Fruit fly (Drosophila melanogaster): ENCODE results near the gene CG33912.

CG33912 gene

dm6 chr3L:20730323-20731238, 24.9 kb downstream of the CG33912 start, which contains the start of gene CG13252 (continued):
- peak; percentile 47 for TF ChIP-seq lab (GFP tag; optimal IDR thresholded peaks at IDR 0.05)
- no peak for TF ChIP-seq hth (optimal IDR thresholded peaks at IDR 0.05)
- no peak for TF ChIP-seq Elba2 (GFP tag; optimal IDR thresholded peaks at IDR 0.05)
- no peak for TF ChIP-seq CG12744 (GFP tag; optimal IDR thresholded peaks at IDR 0.05)
- TF ChIP-seq CG15073 (GFP tag; optimal IDR thresholded peaks at IDR 0.05), result no peak
- TF ChIP-seq CG9817 (tag; optimal IDR thresholded peaks at IDR 0.05), result peak; percentile 4
- TF ChIP-seq Max (GFP tag; optimal IDR thresholded peaks at IDR 0.05), result no peak
- TF ChIP-seq Stat92E (GFP tag; optimal IDR thresholded peaks at IDR 0.05), result no peak
- peak; percentile 42; the same call in 1 of the 2 replicates for TF ChIP-seq CG14014 (GFP tag; IDR thresholded peaks at IDR 0.05)
- TF ChIP-seq Dll (GFP tag; IDR thresholded peaks at IDR 0.05; ENCODE audit: partially characterized antibody), result peak; percentile 50; the same call in 2 of the 4 replicates
- TF ChIP-seq CG10209 (GFP tag; optimal IDR thresholded peaks at IDR 0.05), result peak; percentile 20
- no peak for TF ChIP-seq Dip3 (GFP tag; optimal IDR thresholded peaks at IDR 0.05)
- no peak for TF ChIP-seq Nf-YC (tag; optimal IDR thresholded peaks at IDR 0.05)
- no peak for TF ChIP-seq ken (GFP tag; IDR thresholded peaks at IDR 0.05)
- TF ChIP-seq ind (GFP tag; optimal IDR thresholded peaks at IDR 0.05), result no peak
- no peak for TF ChIP-seq Antp (GFP tag; optimal IDR thresholded peaks at IDR 0.05)
- TF ChIP-seq CG8388 (GFP tag; optimal IDR thresholded peaks at IDR 0.05), result no peak
- no peak for TF ChIP-seq Xbp1 (GFP tag; optimal IDR thresholded peaks at IDR 0.05)
- TF ChIP-seq NFAT (GFP tag; IDR thresholded peaks at IDR 0.05), result no peak
- TF ChIP-seq Gug (GFP tag; IDR thresholded peaks at IDR 0.05), result no peak
- TF ChIP-seq gcm (GFP tag; optimal IDR thresholded peaks at IDR 0.05), result peak; percentile 69
- TF ChIP-seq cas (GFP tag; IDR thresholded peaks at IDR 0.05), result no peak
- TF ChIP-seq CG30020 (tag; optimal IDR thresholded peaks at IDR 0.05), result no peak
- TF ChIP-seq H2.0 (GFP tag; IDR thresholded peaks at IDR 0.05), result no peak
- TF ChIP-seq Dp (GFP tag; optimal IDR thresholded peaks at IDR 0.05), result no peak
- peak; percentile 42 for TF ChIP-seq schlank (tag; optimal IDR thresholded peaks at IDR 0.05)
- TF ChIP-seq CG33213 (GFP tag; optimal IDR thresholded peaks at IDR 0.05), result no peak
- no peak for TF ChIP-seq ase (GFP tag; IDR thresholded peaks at IDR 0.05)
- TF ChIP-seq Atf3 (GFP tag; optimal IDR thresholded peaks at IDR 0.05), result no peak
- no peak for TF ChIP-seq p53 (GFP tag; optimal IDR thresholded peaks at IDR 0.05)
- TF ChIP-seq Meics (GFP tag; optimal IDR thresholded peaks at IDR 0.05), result peak; percentile 44
- no peak; the same call in 1 of the 2 replicates for TF ChIP-seq bbx (GFP tag; IDR thresholded peaks at IDR 0.05; ENCODE audit: partially characterized antibody)
- no peak for TF ChIP-seq chm (GFP tag; IDR thresholded peaks at IDR 0.05)
- TF ChIP-seq stc (GFP tag; IDR thresholded peaks at IDR 0.05), result 0 out of 2 replicates have a peak, but pooled peaks have one; percentile 21
- no peak for TF ChIP-seq Hr39 (optimal IDR thresholded peaks at IDR 0.05)
- TF ChIP-seq da (GFP tag; optimal IDR thresholded peaks at IDR 0.05), result no peak
- TF ChIP-seq bab2 (GFP tag; optimal IDR thresholded peaks at IDR 0.05), result peak; percentile 30
- TF ChIP-seq Ssrp (tag; optimal IDR thresholded peaks at IDR 0.05), result no peak
- TF ChIP-seq Sox102F (GFP tag; optimal IDR thresholded peaks at IDR 0.05), result peak; percentile 7
- peak; percentile 85 for TF ChIP-seq Med (GFP tag)
- no peak for TF ChIP-seq ac (GFP tag; optimal IDR thresholded peaks at IDR 0.05)
- TF ChIP-seq Adf1 (GFP tag; IDR thresholded peaks at IDR 0.05), result no peak
- no peak for TF ChIP-seq CG4730 (GFP tag; IDR thresholded peaks at IDR 0.05)
- no peak for TF ChIP-seq CG8089 (GFP tag; optimal IDR thresholded peaks at IDR 0.05)
- TF ChIP-seq YL-1 (GFP tag; optimal IDR thresholded peaks at IDR 0.05), result peak; percentile 3
- TF ChIP-seq nerfin-1 (tag; optimal IDR thresholded peaks at IDR 0.05), result no peak
- TF ChIP-seq Asciz (GFP tag; optimal IDR thresholded peaks at IDR 0.05), result peak; percentile 58
- TF ChIP-seq CG2678 (tag; optimal IDR thresholded peaks at IDR 0.05), result peak; percentile 57
- TF ChIP-seq CG18262 (tag; optimal IDR thresholded peaks at IDR 0.05), result no peak
- TF ChIP-seq CG11695 (GFP tag; IDR thresholded peaks at IDR 0.05), result no peak

Data from whole organism, embryonic.